Fruit fly (Drosophila melanogaster) whole organism, pupa: Measurements from ENCODE around the gene Acp95EF.

Source experiments
- CG10348 ChIP-seq: fragments of 200-800 bp; sonication (Bioruptor generic); IDR thresholded peaks from 2 replicates; pipeline ENCODE4 v1.3.6; 2022; ENCODE audit warnings: missing biosample characterization, missing genetic modification characterization
- CG12605 ChIP-seq: fragments of 200-800 bp; sonication (Bioruptor generic); IDR thresholded peaks from 2 replicates; pipeline ENCODE4 v1.3.6; 2022; ENCODE audit warnings: missing biosample characterization, missing genetic modification characterization
- CG13204 ChIP-seq: fragments of 200-800 bp; sonication (Bioruptor generic); optimal IDR thresholded peaks from 2 replicates; lab custom pipeline; 2018; ENCODE audit warnings: missing biosample characterization, mild to moderate bottlenecking, missing genetic modification characterization, moderate library complexity
- CG14655 ChIP-seq: fragments of 200-800 bp; sonication (Bioruptor generic); optimal IDR thresholded peaks from 3 replicates; lab custom pipeline; 2017; ENCODE audit warnings: mild to moderate bottlenecking, missing biosample characterization, missing genetic modification reagents, missing genetic modification characterization
- CG15710 ChIP-seq: fragments of 200-800 bp; sonication (Bioruptor generic); optimal IDR thresholded peaks from 2 replicates; lab custom pipeline; 2018; ENCODE audit warnings: missing biosample characterization, mild to moderate bottlenecking, missing genetic modification characterization, moderate library complexity
- CG17806 ChIP-seq: fragments of 200-800 bp; sonication (Bioruptor generic); optimal IDR thresholded peaks from 2 replicates; lab custom pipeline; 2018; ENCODE audit warnings: missing biosample characterization, mild to moderate bottlenecking, missing genetic modification characterization, moderate library complexity
- CG32121 ChIP-seq: fragments of 200-800 bp; sonication (Bioruptor generic); IDR thresholded peaks from 2 replicates; pipeline ENCODE4 v1.3.6; 2022; ENCODE audit warnings: missing biosample characterization, missing genetic modification characterization
- CG34367 ChIP-seq: fragments of 200-800 bp; sonication (Bioruptor generic); optimal IDR thresholded peaks from 2 replicates; lab custom pipeline; 2018; ENCODE audit warnings: missing biosample characterization, mild to moderate bottlenecking, missing genetic modification characterization
- CG4496 ChIP-seq: fragments of 200-800 bp; sonication (Bioruptor generic); IDR thresholded peaks from 3 replicates; pipeline ENCODE4 v1.3.6; 2022; ENCODE audit warnings: missing biosample characterization, missing genetic modification characterization
- CG8159 ChIP-seq: fragments of 200-800 bp; sonication (Bioruptor generic); optimal IDR thresholded peaks from 3 replicates; lab custom pipeline; 2018; ENCODE audit warnings: missing biosample characterization, mild to moderate bottlenecking, missing genetic modification characterization, moderate library complexity
- CG8301 ChIP-seq: fragments of 200-800 bp; sonication (Bioruptor generic); optimal IDR thresholded peaks from 2 replicates; lab custom pipeline; 2018; ENCODE audit warnings: missing biosample characterization, mild to moderate bottlenecking, missing genetic modification characterization
- CG9948 ChIP-seq: fragments of 200-800 bp; sonication (Bioruptor generic); optimal IDR thresholded peaks from 2 replicates; lab custom pipeline; 2018; ENCODE audit warnings: missing biosample characterization, mild to moderate bottlenecking, missing genetic modification characterization, moderate library complexity
- D1 ChIP-seq: fragments of 200-800 bp; sonication (Bioruptor generic); optimal IDR thresholded peaks from 2 replicates; lab custom pipeline; 2018; ENCODE audit warnings: missing biosample characterization, mild to moderate bottlenecking, missing genetic modification characterization, moderate library complexity
- EcR ChIP-seq: fragments of 200-800 bp; sonication (Bioruptor generic); optimal IDR thresholded peaks from 3 replicates; lab custom pipeline; 2019; ENCODE audit warnings: missing biosample characterization, missing genetic modification characterization, mild to moderate bottlenecking, moderate library complexity, missing genetic modification reagents
- Ets98B ChIP-seq: fragments of 200-800 bp; sonication (Bioruptor generic); IDR thresholded peaks from 2 replicates; pipeline ENCODE4 v1.3.6; 2022; ENCODE audit warnings: missing biosample characterization, missing genetic modification characterization
- Pif1A ChIP-seq: fragments of 200-800 bp; sonication (Bioruptor generic); optimal IDR thresholded peaks from 3 replicates; lab custom pipeline; 2016; ENCODE audit warnings: missing biosample characterization, missing genetic modification characterization
- Pif1B ChIP-seq: fragments of 200-800 bp; sonication (Bioruptor generic); optimal IDR thresholded peaks from 3 replicates; lab custom pipeline; 2016; ENCODE audit warnings: missing biosample characterization, missing genetic modification characterization
- Snoo ChIP-seq: fragments of 200-800 bp; sonication (Bioruptor generic); optimal IDR thresholded peaks from 3 replicates; lab custom pipeline; 2017; ENCODE audit warnings: missing biosample characterization, mild to moderate bottlenecking, missing genetic modification characterization, inconsistent platforms
- fd96Ca ChIP-seq: fragments of 200-800 bp; sonication (Bioruptor generic); IDR thresholded peaks from 3 replicates; pipeline ENCODE4 v1.3.6; 2022; ENCODE audit warnings: missing biosample characterization, missing genetic modification characterization
- gl ChIP-seq: fragments of 200-800 bp; sonication (Bioruptor generic); optimal IDR thresholded peaks from 2 replicates; lab custom pipeline; 2018; ENCODE audit warnings: missing biosample characterization, mild to moderate bottlenecking, missing genetic modification characterization
- rn ChIP-seq: fragments of 200-800 bp; sonication (Bioruptor generic); IDR thresholded peaks from 2 replicates; pipeline ENCODE4 v1.3.6; 2022; ENCODE audit warnings: missing biosample characterization, missing genetic modification characterization

Acp95EF gene

dm6 chr3R:24272232-24272631 is 43.5 kb downstream of the Acp95EF start:
- TF ChIP-seq Snoo (tag; lab: Kevin White, UChicago) (no peak), rn (GFP tag; lab: Robert Waterston, UW) (no peak), CG13204 (GFP tag; lab: Kevin White, UChicago) (no peak), CG9948 (tag; lab: Kevin White, UChicago) (no peak), CG34367 (tag; lab: Kevin White, UChicago) (no peak), fd96Ca (GFP tag; lab: Robert Waterston, UW) (no peak), CG8301 (tag; lab: Kevin White, UChicago) (no peak), CG12605 (no peak), EcR (GFP tag; lab: Kevin White, UChicago) (peak; percentile 10), CG15710 (tag; lab: Kevin White, UChicago) (no peak), CG14655 (peak; percentile 31)

dm6 chr3R:24272775-24273290 is 44.1 kb downstream of the Acp95EF start, which contains the start of gene Orct2:
Gene Orct2 (plus strand): TSS chr3R:24273029.
- TF ChIP-seq CG12605, result peak; percentile 23; the same call in 1 of the 2 replicates
- no peak for TF ChIP-seq CG8159
- TF ChIP-seq D1, result no peak
- peak; percentile 32 for TF ChIP-seq CG13204 (GFP tag; lab: Kevin White, UChicago)
- peak; percentile 27; the same call in 1 of the 2 replicates for TF ChIP-seq CG32121 (GFP tag; lab: Robert Waterston, UW)
- peak; percentile 14 for TF ChIP-seq CG14655
- TF ChIP-seq CG15710 (tag; lab: Kevin White, UChicago), result no peak
- no peak for TF ChIP-seq CG8301 (tag; lab: Kevin White, UChicago)
- no peak for TF ChIP-seq CG34367 (tag; lab: Kevin White, UChicago)
- no peak for TF ChIP-seq gl (tag; lab: Kevin White, UChicago)
- TF ChIP-seq Ets98B, result no peak; the same call in 1 of the 2 replicates
- TF ChIP-seq Pif1B (GFP tag; lab: Kevin White, UChicago), result no peak
- TF ChIP-seq Pif1A (GFP tag; lab: Kevin White, UChicago), result peak; percentile 6
- 0 out of 3 replicates have a peak, but pooled peaks have one; percentile 27 for TF ChIP-seq fd96Ca (GFP tag; lab: Robert Waterston, UW)
- TF ChIP-seq CG17806, result no peak
- no peak for TF ChIP-seq CG9948 (tag; lab: Kevin White, UChicago)
- TF ChIP-seq Snoo (tag; lab: Kevin White, UChicago), result no peak
- no peak for TF ChIP-seq rn (GFP tag; lab: Robert Waterston, UW)
- peak; percentile 40 for TF ChIP-seq EcR (GFP tag; lab: Kevin White, UChicago)
- no peak for TF ChIP-seq CG10348 (GFP tag; lab: Robert Waterston, UW)
- peak; percentile 58; the same call in 1 of the 3 replicates for TF ChIP-seq CG4496

dm6 chr3R:24274212-24274611 is 45.4 kb downstream of the Acp95EF start:
- TF ChIP-seq CG9948 (tag; lab: Kevin White, UChicago), result no peak
- no peak for TF ChIP-seq CG10348 (GFP tag; lab: Robert Waterston, UW)
- TF ChIP-seq CG13204 (GFP tag; lab: Kevin White, UChicago), result no peak
- TF ChIP-seq CG14655, result no peak
- no peak for TF ChIP-seq Pif1B (GFP tag; lab: Kevin White, UChicago)
- TF ChIP-seq rn (GFP tag; lab: Robert Waterston, UW), result no peak
- TF ChIP-seq D1, result no peak

DNA sequence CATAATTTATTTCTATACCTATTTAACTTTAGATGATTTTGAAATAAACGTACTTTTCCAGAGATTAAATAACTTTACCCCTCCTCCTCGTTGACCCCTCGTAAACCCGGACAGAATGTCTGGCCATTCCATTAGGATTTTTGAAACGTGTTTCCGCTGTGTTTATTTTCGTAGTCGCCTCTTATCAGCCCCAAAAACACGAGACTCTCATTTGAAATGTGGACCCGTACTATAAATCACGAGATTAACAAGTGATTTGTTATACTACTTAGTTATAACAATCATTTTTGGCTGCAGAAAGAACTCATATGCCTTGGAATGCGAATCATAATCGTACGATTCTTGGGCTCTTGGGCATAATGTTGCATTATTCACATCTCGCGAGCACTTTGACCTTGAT is 46.7 kb downstream of the Acp95EF start:
- TF ChIP-seq Pif1B (GFP tag; lab: Kevin White, UChicago) (no peak), CG9948 (tag; lab: Kevin White, UChicago) (no peak), CG15710 (tag; lab: Kevin White, UChicago) (no peak), CG32121 (GFP tag; lab: Robert Waterston, UW) (no peak), CG14655 (no peak)

- peak; percentile 50 for TF ChIP-seq CG9948 (tag; lab: Kevin White, UChicago)
- TF ChIP-seq Snoo (tag; lab: Kevin White, UChicago), result peak; percentile 65
- TF ChIP-seq CG12605, result no peak
- TF ChIP-seq CG4496, result no peak; the same call in 2 of the 3 replicates
- TF ChIP-seq D1, result no peak
- peak; percentile 46; the same call in 1 of the 2 replicates for TF ChIP-seq CG32121 (GFP tag; lab: Robert Waterston, UW)
- peak; percentile 52 for TF ChIP-seq CG8301 (tag; lab: Kevin White, UChicago)
- TF ChIP-seq CG34367 (tag; lab: Kevin White, UChicago), result peak; percentile 6
- no peak for TF ChIP-seq gl (tag; lab: Kevin White, UChicago)
- no peak for TF ChIP-seq CG10348 (GFP tag; lab: Robert Waterston, UW)
- peak; percentile 34 for TF ChIP-seq CG17806
- no peak for TF ChIP-seq Ets98B
- peak; percentile 65 for TF ChIP-seq Pif1A (GFP tag; lab: Kevin White, UChicago)
- peak; percentile 60 for TF ChIP-seq CG15710 (tag; lab: Kevin White, UChicago)
- peak; percentile 59 for TF ChIP-seq EcR (GFP tag; lab: Kevin White, UChicago)
- peak; percentile 96 for TF ChIP-seq CG13204 (GFP tag; lab: Kevin White, UChicago)
- TF ChIP-seq fd96Ca (GFP tag; lab: Robert Waterston, UW), result peak; percentile 47; the same call in 2 of the 3 replicates
- peak; percentile 76 for TF ChIP-seq CG8159
- TF ChIP-seq Pif1B (GFP tag; lab: Kevin White, UChicago), result peak; percentile 21
- TF ChIP-seq rn (GFP tag; lab: Robert Waterston, UW), result no peak
- TF ChIP-seq CG14655, result peak; percentile 65
- TF ChIP-seq, all 21 proteins: peak for 14
Measured at dm6 chr3R:24276104-24277008, 47.6 kb downstream of the Acp95EF start, which contains the start of gene Orct. Gene Orct (plus strand): TSS chr3R:24276260.
